Worm (Caenorhabditis elegans) whole organism, L3 larva: ENCODE measurements around the gene T04F3.5.

Source experiments
- lin-39 ChIP-seq: fragments of 150-350 bp; optimal IDR thresholded peaks from 2 replicates; lab custom pipeline; 2018; ENCODE audit warnings: missing biosample characterization, missing genetic modification reagents, missing genetic modification characterization
- nhr-11 ChIP-seq: fragments of 150-350 bp; optimal IDR thresholded peaks from 2 replicates; lab custom pipeline; 2014; ENCODE audit warnings: missing biosample characterization, missing genetic modification characterization
- nhr-28 ChIP-seq: fragments of 150-350 bp; optimal IDR thresholded peaks from 2 replicates; lab custom pipeline; 2014; ENCODE audit warnings: missing biosample characterization, missing genetic modification characterization

- no peak for TF ChIP-seq lin-39 (tag; lab: Kevin White, UChicago)
- TF ChIP-seq nhr-28 (tag; lab: Kevin White, UChicago), result no peak
- no peak for TF ChIP-seq nhr-11
Measured at ce11 chrV:11798320-11798719, 37.8 kb downstream of the T04F3.5 start.
